Fruit fly (Drosophila melanogaster): ENCODE results near the gene rngo.

rngo gene

DNA sequence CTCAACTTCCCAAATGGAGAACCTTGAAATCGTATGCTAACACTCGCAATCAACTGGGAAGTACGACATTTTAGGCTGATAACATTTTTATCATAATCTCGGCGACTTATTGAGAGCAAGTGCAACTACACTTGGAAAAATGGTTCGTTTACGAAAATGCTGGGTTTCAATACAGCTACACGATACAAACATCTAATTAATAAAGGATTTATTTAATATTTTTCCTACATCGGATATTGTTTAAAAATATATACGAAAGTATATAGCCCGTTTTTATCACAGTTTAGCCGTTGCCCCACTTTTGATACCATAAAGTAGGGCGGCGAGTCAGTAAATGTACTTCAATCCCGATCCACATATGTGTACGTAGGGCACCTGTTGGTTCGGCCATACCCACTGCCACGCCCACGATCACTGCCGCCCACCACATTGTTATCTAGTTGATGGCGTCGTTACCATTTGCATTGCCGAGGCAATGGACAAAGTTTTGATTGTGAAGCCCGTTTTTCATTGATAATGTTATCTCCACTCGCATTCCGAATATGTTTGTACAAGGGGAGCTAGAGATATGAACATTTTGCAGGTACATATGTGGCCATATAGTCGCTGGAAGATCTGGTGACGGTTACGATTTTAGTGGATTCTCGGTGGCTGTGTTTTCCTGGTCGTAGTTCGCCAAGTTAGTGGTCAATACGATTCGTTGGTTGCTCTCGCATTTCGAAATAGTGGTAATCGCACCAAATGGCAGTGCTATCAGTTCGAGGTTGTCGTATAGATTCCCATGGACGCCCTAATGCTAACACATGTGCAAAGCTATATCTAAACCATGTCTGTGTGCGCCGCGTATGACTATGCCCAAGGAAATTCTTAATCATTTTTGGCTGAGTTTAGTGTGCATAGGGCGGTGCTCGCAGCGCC, 26.5 kb upstream of the rngo start, which contains the start of gene Traf-like:
TSS of gene Traf-like (plus strand) at position 596 of the 918 bp plus-strand sequence.
- TF ChIP-seq esn (GFP tag; optimal IDR thresholded peaks at IDR 0.05) (peak; percentile 5), CG15336 (GFP tag; IDR thresholded peaks at IDR 0.05) (no peak), topi (GFP tag; optimal IDR thresholded peaks at IDR 0.05) (peak; percentile 5), CG11294 (GFP tag; IDR thresholded peaks at IDR 0.05) (no peak), Eip78C (GFP tag) (peak; percentile 51), Sox102F (GFP tag; optimal IDR thresholded peaks at IDR 0.05) (no peak), fkh (GFP tag; optimal IDR thresholded peaks at IDR 0.05) (peak; percentile 38), lz (GFP tag; optimal IDR thresholded peaks at IDR 0.05) (peak; percentile 13), CG8632 (GFP tag; optimal IDR thresholded peaks at IDR 0.05) (no peak), svp (GFP tag) (peak; percentile 81), Eip75B (GFP tag; optimal IDR thresholded peaks at IDR 0.05) (peak; percentile 50)

DNA sequence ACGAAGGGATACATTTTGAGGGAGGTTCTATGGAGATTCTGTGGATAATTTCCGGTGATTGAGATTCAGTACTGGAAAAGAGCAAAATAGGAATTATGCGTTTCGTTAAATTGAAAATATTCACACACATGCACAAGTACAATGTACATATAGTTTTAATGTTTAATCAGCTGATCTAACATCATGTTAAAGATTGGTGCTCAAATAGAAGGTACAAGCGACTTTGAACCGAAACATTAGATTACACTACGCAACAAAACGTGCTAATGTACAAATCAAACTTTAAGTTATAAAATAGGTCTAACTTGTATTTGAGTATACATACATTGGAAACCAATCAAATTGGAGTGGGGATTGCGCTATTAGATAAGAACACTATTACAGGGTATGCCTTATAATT, 21.2 kb upstream of the rngo start:
- TF ChIP-seq CG8119 (GFP tag; IDR thresholded peaks at IDR 0.05): no peak
- TF ChIP-seq CG11294 (GFP tag; IDR thresholded peaks at IDR 0.05): no peak
- no peak for TF ChIP-seq CG6276 (GFP tag; optimal IDR thresholded peaks at IDR 0.05)
- TF ChIP-seq fkh (GFP tag; optimal IDR thresholded peaks at IDR 0.05): peak; percentile 52

dm6 chrX:16420878-16421277, 20.4 kb upstream of the rngo start:
- TF ChIP-seq lz (GFP tag; optimal IDR thresholded peaks at IDR 0.05): no peak
- peak; percentile 12 for TF ChIP-seq Eip78C (GFP tag)
- TF ChIP-seq Sox14 (GFP tag; optimal IDR thresholded peaks at IDR 0.05): peak; percentile 18
- peak; percentile 30 for TF ChIP-seq svp (GFP tag)

DNA sequence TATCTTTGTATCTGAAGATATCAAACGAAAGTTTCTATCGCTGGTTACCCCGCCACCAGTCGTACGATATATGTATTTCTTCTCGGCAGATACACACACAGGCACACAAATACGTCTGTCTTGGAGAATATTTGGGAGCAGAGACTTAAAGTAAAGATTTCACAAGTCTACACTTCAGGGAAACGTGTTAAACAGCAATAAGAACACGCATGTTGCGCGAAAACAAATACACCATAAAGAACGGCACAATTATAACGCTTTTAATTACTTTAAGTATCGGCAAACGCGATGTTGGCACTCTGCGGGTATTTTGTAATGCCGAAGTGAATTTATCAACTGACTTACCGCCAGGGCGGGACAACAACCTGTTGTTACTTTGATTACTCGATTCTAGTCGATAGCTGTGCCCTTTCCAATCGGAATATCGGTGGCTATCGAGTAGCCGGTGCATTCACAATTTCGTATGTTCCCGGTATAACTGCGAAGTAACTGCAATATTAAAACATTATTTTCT, 19.3 kb upstream of the rngo start, which contains the start of gene AnxB11:
TSS of gene AnxB11 (minus strand) at position 367 of the 514 bp plus-strand sequence.
- peak; percentile 9 for TF ChIP-seq achi (GFP tag; optimal IDR thresholded peaks at IDR 0.05)
- peak in 1 of 2 experiments; percentile 9 for TF ChIP-seq ss (GFP tag; optimal IDR thresholded peaks at IDR 0.05)
- TF ChIP-seq Eip78C (GFP tag): peak; percentile 64
- TF ChIP-seq dsx (GFP tag; optimal IDR thresholded peaks at IDR 0.05; ENCODE audit: poor library complexity, severe bottlenecking): peak; percentile 23
- no peak for TF ChIP-seq CG32006 (GFP tag; optimal IDR thresholded peaks at IDR 0.05)

dm6 chrX:16422466-16423124, 18.6 kb upstream of the rngo start, which contains the start of gene hang:
Gene hang, plus strand, starts transcription at chrX:16422831.
- TF ChIP-seq Hr38 (GFP tag; optimal IDR thresholded peaks at IDR 0.05) (no peak), Eip93F (GFP tag; optimal IDR thresholded peaks at IDR 0.05) (no peak), fd85E (GFP tag; optimal IDR thresholded peaks at IDR 0.05) (peak; percentile 46), Smox (GFP tag; optimal IDR thresholded peaks at IDR 0.05) (peak; percentile 5), CG3919 (GFP tag; optimal IDR thresholded peaks at IDR 0.05) (peak; percentile 66), salr (GFP tag; optimal IDR thresholded peaks at IDR 0.05) (no peak), CG9139 (GFP tag; optimal IDR thresholded peaks at IDR 0.05) (peak; percentile 28), acj6 (GFP tag; optimal IDR thresholded peaks at IDR 0.05) (peak; percentile 6), ss (GFP tag; optimal IDR thresholded peaks at IDR 0.05) (peak; percentile 60 to 62), CG31627 (GFP tag; optimal IDR thresholded peaks at IDR 0.05) (peak; percentile 18), Eip75B (GFP tag; optimal IDR thresholded peaks at IDR 0.05) (peak; percentile 27), Sox15 (GFP tag; optimal IDR thresholded peaks at IDR 0.05) (no peak), CG11294 (GFP tag; IDR thresholded peaks at IDR 0.05) (no peak), CG6808 (GFP tag; optimal IDR thresholded peaks at IDR 0.05) (peak; percentile 29), CG15336 (GFP tag; IDR thresholded peaks at IDR 0.05) (0 out of 2 replicates have a peak, but pooled peaks have one; percentile 18), CG4318 (GFP tag; optimal IDR thresholded peaks at IDR 0.05) (no peak), CG8319 (GFP tag; optimal IDR thresholded peaks at IDR 0.05) (no peak), spab (GFP tag; optimal IDR thresholded peaks at IDR 0.05) (no peak), CG3032 (tag; optimal IDR thresholded peaks at IDR 0.05) (no peak), net (GFP tag; optimal IDR thresholded peaks at IDR 0.05) (peak; percentile 40), Blimp-1 (GFP tag; optimal IDR thresholded peaks at IDR 0.05) (peak; percentile 58), svp (GFP tag) (peak; percentile 76), Lpt (GFP tag; optimal IDR thresholded peaks at IDR 0.05) (no peak), CG7368 (GFP tag; optimal IDR thresholded peaks at IDR 0.05) (no peak), CG8632 (GFP tag; optimal IDR thresholded peaks at IDR 0.05) (no peak), Sox102F (GFP tag; optimal IDR thresholded peaks at IDR 0.05) (peak; percentile 38), Hr39 (GFP tag; optimal IDR thresholded peaks at IDR 0.05) (peak; percentile 0), CG16779 (tag; optimal IDR thresholded peaks at IDR 0.05) (peak; percentile 60)
